Worm (Caenorhabditis elegans) whole organism, L3 larva: ENCODE data around the gene fbxb-10.
"Not testable (repeated sequence)": the region's sequence is repeated elsewhere in the genome, so short reads cannot be mapped to it uniquely, and the experiment has no call there.

Source experiments
- ama-1 ChIP-seq: fragments of 150-350 bp; optimal IDR thresholded peaks from 2 replicates; lab custom pipeline; 2018
- ceh-9 ChIP-seq: sonication (generic microtip); optimal IDR thresholded peaks from 2 replicates; lab custom pipeline; 2018; ENCODE audit warnings: missing biosample characterization, missing genetic modification characterization
- daf-12 ChIP-seq: fragments of 150-350 bp; optimal IDR thresholded peaks from 2 replicates; lab custom pipeline; 2014; ENCODE audit warnings: missing biosample characterization, missing genetic modification reagents, missing genetic modification characterization
- elt-1 ChIP-seq: fragments of 150-350 bp; optimal IDR thresholded peaks from 2 replicates; lab custom pipeline; 2014; ENCODE audit warnings: missing biosample characterization, missing genetic modification characterization
- elt-2 ChIP-seq: sonication (generic microtip); optimal IDR thresholded peaks from 2 replicates; lab custom pipeline; 2016; ENCODE audit warnings: missing genetic modification reagents, mild to moderate bottlenecking, missing genetic modification characterization, missing compliant biosample characterization
- fkh-10 ChIP-seq: sonication (generic microtip); optimal IDR thresholded peaks from 2 replicates; lab custom pipeline; 2017; ENCODE audit warnings: missing biosample characterization, missing genetic modification reagents, missing genetic modification characterization
- jun-1 ChIP-seq: fragments of 150-350 bp; optimal IDR thresholded peaks from 2 replicates; lab custom pipeline; 2014; ENCODE audit warnings: missing biosample characterization, missing genetic modification reagents, missing genetic modification characterization
- lin-15B ChIP-seq: fragments of 150-350 bp; optimal IDR thresholded peaks from 2 replicates; lab custom pipeline; 2014; ENCODE audit warnings: missing biosample characterization, missing genetic modification characterization
- lsy-12 ChIP-seq: sonication (generic microtip); optimal IDR thresholded peaks from 2 replicates; lab custom pipeline; 2016; ENCODE audit warnings: mild to moderate bottlenecking, missing genetic modification characterization, missing compliant biosample characterization
- mdl-1 ChIP-seq: fragments of 150-350 bp; optimal IDR thresholded peaks from 2 replicates; lab custom pipeline; 2014; ENCODE audit warnings: missing biosample characterization, missing genetic modification characterization
- mml-1 ChIP-seq: fragments of 150-350 bp; sonication (generic microtip); optimal IDR thresholded peaks from 3 replicates; lab custom pipeline; 2014; ENCODE audit warnings: missing biosample characterization, missing genetic modification characterization
- nfya-1 ChIP-seq: sonication (generic microtip); optimal IDR thresholded peaks from 2 replicates; lab custom pipeline; 2017; ENCODE audit warnings: missing genetic modification characterization, mild to moderate bottlenecking, missing compliant biosample characterization, antibody characterized with exemption, moderate library complexity; ENCODE audit not compliant: insufficient read depth
- nhr-12 ChIP-seq: fragments of 150-350 bp; optimal IDR thresholded peaks from 2 replicates; lab custom pipeline; 2014; ENCODE audit warnings: missing biosample characterization, missing genetic modification characterization
- nhr-237 ChIP-seq: fragments of 150-350 bp; optimal IDR thresholded peaks from 2 replicates; lab custom pipeline; 2014; ENCODE audit warnings: missing biosample characterization, missing genetic modification characterization
- nhr-25 ChIP-seq: sonication (generic microtip); optimal IDR thresholded peaks from 2 replicates; lab custom pipeline; 2017; ENCODE audit warnings: missing biosample characterization, missing genetic modification characterization
- nhr-43 ChIP-seq: sonication (generic microtip); optimal IDR thresholded peaks from 2 replicates; lab custom pipeline; 2016; ENCODE audit warnings: mild to moderate bottlenecking, missing genetic modification characterization, missing compliant biosample characterization; ENCODE audit not compliant: poor library complexity, severe bottlenecking
- nhr-76 ChIP-seq: fragments of 150-350 bp; sonication (generic microtip); optimal IDR thresholded peaks from 5 replicates; lab custom pipeline; 2014; ENCODE audit warnings: missing biosample characterization, missing genetic modification characterization
- pha-4 ChIP-seq: fragments of 150-350 bp; optimal IDR thresholded peaks from 2 replicates; lab custom pipeline; 2014; ENCODE audit warnings: missing biosample characterization, missing genetic modification reagents, missing genetic modification characterization
- pqm-1 ChIP-seq: fragments of 150-350 bp; optimal IDR thresholded peaks from 2 replicates; lab custom pipeline; 2017; ENCODE audit warnings: missing biosample characterization, missing genetic modification characterization, inconsistent platforms
- sea-2 ChIP-seq: fragments of 150-350 bp; sonication (generic microtip); optimal IDR thresholded peaks from 4 replicates; lab custom pipeline; 2014; ENCODE audit warnings: missing biosample characterization, missing genetic modification reagents, missing genetic modification characterization
- skn-1 ChIP-seq: fragments of 150-350 bp; optimal IDR thresholded peaks from 2 replicates; lab custom pipeline; 2014; ENCODE audit warnings: missing biosample characterization, missing genetic modification characterization
- snpc-4 ChIP-seq: fragments of 150-350 bp; optimal IDR thresholded peaks from 2 replicates; lab custom pipeline; 2014; ENCODE audit warnings: missing biosample characterization, missing genetic modification characterization
- unc-62 ChIP-seq: fragments of 150-350 bp; sonication (generic microtip); optimal IDR thresholded peaks from 4 replicates; lab custom pipeline; 2014; ENCODE audit warnings: missing biosample characterization, missing genetic modification reagents, missing genetic modification characterization
- ztf-11 ChIP-seq: fragments of 150-350 bp; optimal IDR thresholded peaks from 2 replicates; lab custom pipeline; 2014; ENCODE audit warnings: missing biosample characterization, missing genetic modification characterization

The fbxb-10 gene

DNA sequence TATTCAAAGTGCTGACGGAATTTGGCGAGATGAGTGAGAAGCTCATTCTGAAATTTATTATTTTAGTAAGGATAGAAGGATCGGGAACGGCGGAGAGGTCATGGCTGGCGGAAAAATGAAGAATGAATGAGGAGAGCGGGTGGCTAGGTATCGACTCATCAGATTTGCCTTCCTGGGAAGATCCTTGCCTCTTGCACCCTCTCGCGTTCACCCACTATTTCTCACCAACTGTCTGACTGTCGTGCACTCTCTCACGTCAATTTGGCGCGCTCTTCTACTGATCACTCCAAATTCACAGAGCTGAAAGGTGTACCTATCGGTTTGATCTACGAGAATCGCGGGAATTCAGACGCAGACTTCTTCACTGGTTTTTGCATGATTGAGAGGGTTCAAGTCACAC, 29.9 kb upstream of the fbxb-10 start, which contains the start of gene fbxb-97:
Gene fbxb-97 (minus strand): TSS at position 53 of the 400 bp plus-strand sequence.
- no peak for TF ChIP-seq nhr-25 (tag; lab: Kevin White, UChicago)
- TF ChIP-seq mdl-1 (tag; lab: Kevin White, UChicago), result no peak
- TF ChIP-seq daf-12 (tag; lab: Kevin White, UChicago), result no peak
- no peak for TF ChIP-seq nhr-76 (tag; lab: Kevin White, UChicago)
- TF ChIP-seq lin-15B, result no peak
- no peak for TF ChIP-seq snpc-4 (tag; lab: Kevin White, UChicago)
- TF ChIP-seq fkh-10, result no peak
- no peak for TF ChIP-seq nhr-43 (tag; lab: Kevin White, UChicago)
- TF ChIP-seq pha-4 (tag; lab: Kevin White, UChicago), result no peak
- TF ChIP-seq mml-1 (tag; lab: Kevin White, UChicago), result no peak
- TF ChIP-seq lsy-12 (tag; lab: Kevin White, UChicago), result no peak
- TF ChIP-seq sea-2 (GFP tag; lab: Kevin White, UChicago), result no peak

DNA sequence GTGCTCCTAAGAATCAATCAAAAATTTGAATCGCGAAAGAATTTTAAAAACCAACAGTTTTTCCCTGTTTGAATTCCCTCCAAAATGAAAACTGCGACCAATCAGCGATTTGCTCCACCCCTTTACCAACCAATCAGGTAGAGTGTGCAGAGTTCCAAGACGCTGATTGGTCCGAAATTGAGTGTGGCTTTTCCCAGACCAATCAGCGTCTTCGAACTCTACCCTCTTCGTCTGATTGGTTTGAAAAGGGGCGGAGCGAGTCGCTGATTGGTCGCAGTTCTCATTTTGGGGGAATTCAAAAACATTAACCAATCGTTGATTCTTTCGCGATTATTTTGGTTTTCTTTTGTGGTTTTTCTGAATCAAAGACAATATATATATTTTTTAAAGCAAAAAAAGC, 26.4 kb upstream of the fbxb-10 start:
- TF ChIP-seq nhr-237, result no peak
- TF ChIP-seq lsy-12 (tag; lab: Kevin White, UChicago), result no peak
- peak; percentile 22 for TF ChIP-seq nfya-1 (tag; lab: Kevin White, UChicago)

DNA sequence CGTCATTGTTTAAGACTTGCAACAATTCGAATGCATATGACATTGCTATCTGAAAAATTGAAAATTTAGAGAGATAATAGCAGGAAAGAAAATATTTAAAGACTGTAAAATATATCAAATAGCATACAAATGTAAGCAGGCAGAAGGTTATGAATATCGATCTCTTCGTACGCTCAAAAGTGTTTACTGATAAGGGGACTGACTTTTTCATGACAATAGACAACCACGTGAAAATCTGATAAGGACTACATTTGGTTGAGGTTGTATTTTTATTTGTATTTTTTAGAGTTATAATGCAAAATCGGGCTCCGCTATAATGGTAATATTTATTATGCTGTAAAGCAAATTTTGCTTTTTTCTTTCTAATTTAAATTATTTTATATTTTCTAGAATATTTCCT, 24.7 kb upstream of the fbxb-10 start, which contains the start of the genes C52E2.5 and C52E2.4:
Gene C52E2.5 (minus strand): TSS at position 43 of the 400 bp plus-strand sequence.
Gene C52E2.4 (plus strand): TSS at position 252 of the 400 bp plus-strand sequence.
- TF ChIP-seq skn-1, result peak; percentile 17
- TF ChIP-seq pha-4 (tag; lab: Kevin White, UChicago), result peak; percentile 73
- peak; percentile 94 for TF ChIP-seq elt-2 (tag; lab: Kevin White, UChicago)
- TF ChIP-seq nhr-12, result no peak
- TF ChIP-seq jun-1 (tag; lab: Kevin White, UChicago), result peak; percentile 20
- no peak for TF ChIP-seq unc-62 (GFP tag; lab: Kevin White, UChicago)
- TF ChIP-seq nhr-237, result no peak

DNA sequence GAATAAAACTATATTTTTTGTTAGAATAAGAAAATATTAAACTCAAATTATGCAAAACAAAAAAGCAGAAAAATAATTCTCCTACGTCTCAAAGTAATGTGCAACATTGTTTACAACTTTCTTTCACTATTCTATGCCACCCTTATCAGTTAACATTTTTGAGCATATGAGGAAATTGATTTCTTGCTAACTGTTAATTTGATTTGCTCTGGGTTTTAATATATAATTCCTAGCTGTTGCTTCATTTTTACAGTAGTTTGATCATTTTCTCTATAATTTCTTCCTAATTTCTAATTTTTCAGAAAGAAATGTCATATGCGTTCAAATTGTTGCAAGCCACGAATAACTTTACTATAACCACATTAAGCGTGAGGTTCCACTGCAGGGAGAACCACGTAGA, 18.0 kb upstream of the fbxb-10 start, which contains the start of gene T08E11.1:
Gene T08E11.1 (plus strand): TSS at position 301 of the 400 bp plus-strand sequence.
- TF ChIP-seq nhr-43 (tag; lab: Kevin White, UChicago) (no peak), elt-2 (tag; lab: Kevin White, UChicago) (peak; percentile 8)

DNA sequence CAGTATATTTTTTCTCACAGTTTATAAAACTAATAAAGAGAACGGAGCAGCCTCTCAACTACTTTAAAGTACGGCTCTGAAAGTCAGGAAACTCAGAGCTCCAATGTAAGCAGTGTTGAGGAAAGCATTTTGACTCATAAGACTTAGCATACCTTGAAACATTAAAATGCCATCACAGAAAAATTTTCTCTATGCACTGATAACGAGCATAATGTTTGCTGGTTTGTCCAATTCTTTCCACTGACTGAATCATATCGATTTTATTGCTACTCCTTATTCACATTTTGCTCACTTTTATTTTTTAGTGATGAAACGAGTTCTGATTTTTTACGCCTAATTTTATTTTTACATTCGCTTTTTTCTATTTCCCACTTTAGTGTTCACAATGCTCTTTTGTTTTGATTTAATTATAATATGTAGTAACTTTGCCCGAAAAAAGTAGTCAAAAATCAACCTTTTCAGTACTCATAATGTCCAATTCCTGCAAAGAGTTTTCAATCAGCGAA, 13.7 kb upstream of the fbxb-10 start, which contains the start of gene math-39:
Gene math-39 (plus strand): TSS at position 456 of the 506 bp plus-strand sequence.
- TF ChIP-seq elt-2 (tag; lab: Kevin White, UChicago), result peak; percentile 51
- TF ChIP-seq ztf-11 (tag; lab: Kevin White, UChicago), result no peak

DNA sequence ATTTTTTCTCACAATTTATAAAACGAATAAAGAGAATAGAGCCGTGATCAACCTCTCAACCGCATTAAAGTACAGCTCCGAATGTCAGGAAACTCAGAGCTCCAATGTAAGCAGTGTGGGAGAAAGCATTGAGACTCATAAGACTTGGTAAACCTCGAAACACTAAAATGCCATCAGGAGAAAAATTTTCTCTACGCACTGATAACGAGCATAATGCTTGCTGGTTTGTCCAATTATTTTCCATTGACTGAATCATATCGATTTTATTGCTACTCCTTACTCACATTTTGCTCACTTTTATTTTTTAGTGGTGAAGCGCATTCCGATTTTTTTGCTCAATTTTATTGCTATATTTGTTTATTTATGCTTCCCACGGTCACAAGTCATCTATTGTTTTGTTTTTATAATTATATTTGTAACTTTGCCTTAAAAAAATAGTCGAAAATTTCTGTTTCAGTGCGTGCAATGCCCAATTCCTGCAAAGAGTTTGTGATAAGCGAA, 12.0 kb upstream of the fbxb-10 start, which contains the start of gene math-40:
Gene math-40 (plus strand): TSS at position 451 of the 501 bp plus-strand sequence.
- TF ChIP-seq pqm-1 (tag; lab: Kevin White, UChicago), result peak; percentile 41
- peak; percentile 62 for TF ChIP-seq elt-2 (tag; lab: Kevin White, UChicago)
- TF ChIP-seq nhr-76 (tag; lab: Kevin White, UChicago), result no peak

DNA sequence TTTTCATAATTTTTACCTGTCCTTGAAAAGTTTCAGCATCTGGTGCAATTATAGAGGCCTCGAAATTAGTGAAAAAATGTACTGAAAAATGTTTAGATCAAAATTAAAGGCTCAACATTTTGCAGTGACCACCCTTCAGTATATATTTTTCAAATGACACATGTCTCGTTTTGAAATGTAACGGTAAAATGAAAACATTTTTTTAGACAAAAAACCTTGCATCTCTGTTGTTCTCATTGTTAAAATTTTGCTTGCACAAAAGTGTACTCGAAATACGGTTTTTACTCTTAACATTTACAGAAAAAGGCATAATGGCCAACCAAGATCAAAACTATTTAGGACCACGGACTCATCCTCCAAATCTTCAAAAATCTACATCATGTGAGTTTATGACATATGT, 6.1 kb upstream of the fbxb-10 start, which contains the start of gene math-41:
Gene math-41 (plus strand): TSS at position 301 of the 400 bp plus-strand sequence.
- not testable (repeated sequence) for TF ChIP-seq ama-1; elt-1 (tag; lab: Kevin White, UChicago); ceh-9 (tag; lab: Kevin White, UChicago)

DNA sequence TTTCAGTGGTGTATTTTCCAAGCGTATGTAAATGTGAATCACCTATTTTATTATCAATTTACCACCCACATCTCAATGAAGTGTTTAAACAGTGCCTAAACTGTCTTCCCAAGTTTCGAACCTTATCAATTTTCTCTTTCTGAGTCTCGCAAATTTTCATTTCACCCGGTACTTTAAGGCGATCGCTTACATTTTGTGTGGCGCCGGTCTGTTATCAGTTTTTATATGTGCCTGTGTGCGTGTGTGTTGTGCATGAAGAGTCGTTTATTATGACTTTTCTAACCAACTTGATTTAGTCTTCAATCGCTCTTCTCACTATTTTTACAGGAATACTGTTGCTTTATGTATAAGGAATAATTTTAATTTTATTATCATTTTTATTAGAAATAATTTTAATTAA, 5.4 kb upstream of the fbxb-10 start:
- TF ChIP-seq elt-2 (tag; lab: Kevin White, UChicago), result peak; percentile 57
